Fruit fly (Drosophila melanogaster) whole organism, wandering third instar larva: ENCODE measurements around the gene Muc26B.

Experiments used
- Myc ChIP-seq: fragments of >200 bp; optimal IDR thresholded peaks from 2 replicates; lab custom pipeline; 2017
- fru ChIP-seq: fragments of 200-800 bp; sonication (Bioruptor generic); optimal IDR thresholded peaks from 3 replicates; lab custom pipeline; 2016; ENCODE audit warnings: missing biosample characterization, mild to moderate bottlenecking, missing genetic modification characterization
- pan ChIP-seq: fragments of >200 bp; optimal IDR thresholded peaks from 2 replicates; lab custom pipeline; 2017
- usp ChIP-seq: fragments of >200 bp; optimal IDR thresholded peaks from 2 replicates; lab custom pipeline; 2017; ENCODE audit warnings: missing biosample characterization, missing genetic modification characterization

dm6 chr2L:6160100-6160499 is 8.3 kb downstream of the Muc26B start, which contains the start of gene CG13989:
- no peak for TF ChIP-seq fru
- no peak for TF ChIP-seq pan (lab: Kevin White, UChicago)
- no peak for TF ChIP-seq usp
- no peak for TF ChIP-seq Myc
